Fruit fly (Drosophila melanogaster): Measurements from ENCODE around the gene CG2059.
A peak's percentile ranks its signal among the peaks of the same experiment; 100 is the strongest.

The CG2059 gene

DNA sequence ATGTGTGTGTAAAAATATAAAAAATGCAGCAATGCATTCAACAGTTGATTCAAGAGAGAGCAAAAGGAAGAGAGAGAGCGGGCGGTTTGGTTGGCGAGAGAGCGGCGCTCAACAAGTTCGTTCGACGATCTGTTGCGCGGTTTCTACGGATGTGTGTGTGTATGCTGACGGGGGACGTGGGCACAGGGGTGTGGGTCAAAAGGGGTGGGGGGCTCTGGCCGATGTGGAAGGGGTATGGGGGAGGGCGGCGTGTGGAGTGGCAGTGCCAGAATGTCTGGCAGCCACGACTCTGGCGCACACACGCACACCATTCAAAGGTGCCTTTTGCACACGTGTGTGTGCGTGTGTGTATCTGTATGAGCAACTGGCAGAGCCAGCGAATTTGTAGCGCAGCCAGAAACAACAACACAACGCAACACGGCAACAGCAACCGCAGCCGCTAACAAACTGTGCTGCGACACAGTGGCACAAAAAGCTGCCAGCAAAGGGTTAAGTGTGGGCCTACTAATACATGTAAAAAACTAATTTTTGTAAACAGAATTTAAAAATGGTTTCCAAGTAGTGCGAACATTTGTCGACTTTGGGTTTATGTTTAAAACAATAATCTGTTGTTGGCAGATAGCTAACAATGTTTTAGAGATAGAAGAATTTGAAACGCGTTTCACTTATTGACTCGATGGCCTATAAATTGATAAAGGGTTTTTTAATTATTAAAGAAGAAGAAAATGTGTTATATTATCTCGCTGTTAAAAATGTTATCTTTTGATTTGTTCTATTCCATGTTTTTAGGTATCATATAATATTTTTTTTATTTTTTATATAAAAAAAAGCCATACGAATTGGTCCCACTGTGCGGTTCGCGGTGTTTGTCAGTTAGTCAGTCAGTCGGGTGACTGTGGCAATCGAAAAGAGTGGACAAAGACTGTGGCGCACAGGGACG is 20.6 kb downstream of the CG2059 start:
- no peak for TF ChIP-seq CG17801 (GFP tag; optimal IDR thresholded peaks at IDR 0.05; ENCODE audit: partially characterized antibody)

DNA sequence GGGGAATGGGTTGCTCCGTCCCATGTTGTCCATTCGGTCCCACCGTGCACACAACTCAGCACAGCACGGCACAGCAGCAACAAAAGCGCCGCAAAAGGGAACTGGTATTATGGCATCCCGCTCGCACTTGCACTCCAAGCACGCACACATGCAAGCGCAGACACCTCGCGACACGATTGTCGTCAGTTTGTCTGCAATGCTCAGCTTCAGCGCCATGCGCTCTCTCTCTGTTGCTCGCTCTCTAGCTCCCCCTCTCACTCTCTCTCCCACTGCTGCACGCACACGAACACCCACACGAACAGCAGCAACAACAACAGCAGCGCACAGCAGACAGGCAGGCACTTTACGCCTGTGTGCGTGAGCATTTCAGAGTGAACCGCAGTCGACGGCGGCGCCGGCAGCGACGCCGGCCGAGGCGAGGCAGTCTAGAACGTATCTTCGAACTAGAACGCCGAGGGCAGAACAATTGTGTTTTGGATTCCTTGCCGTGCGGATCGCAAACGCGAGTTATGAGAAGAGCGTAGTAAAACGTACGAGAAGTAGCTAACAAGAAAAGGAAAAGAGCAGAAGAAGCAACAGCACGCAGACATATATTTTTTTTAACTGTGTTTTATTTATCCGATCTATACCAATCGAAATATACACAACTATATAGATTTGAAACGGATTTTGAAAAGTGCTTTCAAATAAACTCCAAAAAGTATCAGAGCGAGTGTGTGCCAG is 21.5 kb downstream of the CG2059 start, which contains the start of gene brk:
Gene brk (plus strand): TSS at position 462 of the 723 bp plus-strand sequence.
- TF ChIP-seq CG17801 (GFP tag; optimal IDR thresholded peaks at IDR 0.05; ENCODE audit: partially characterized antibody): peak; percentile 7

DNA sequence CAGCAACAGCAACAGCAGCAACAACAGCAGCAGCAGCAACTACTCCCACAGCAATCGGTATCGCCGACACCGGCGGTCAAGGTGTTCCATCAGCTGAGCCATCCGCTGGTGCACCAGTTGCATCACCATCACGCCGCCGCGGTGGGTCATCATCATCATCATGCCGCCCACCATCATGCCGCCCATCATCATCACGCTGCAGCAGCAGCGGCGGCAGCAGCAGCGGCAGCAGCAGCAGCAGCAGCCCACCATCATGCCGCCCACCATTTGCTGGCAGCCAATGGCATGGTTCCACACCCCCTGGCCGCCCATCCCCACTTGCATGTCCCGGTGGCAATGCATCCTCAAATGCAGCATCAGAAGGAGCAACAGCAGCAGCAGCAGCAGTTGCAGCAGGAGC is 22.6 kb downstream of the CG2059 start:
- TF ChIP-seq CG17801 (GFP tag; optimal IDR thresholded peaks at IDR 0.05; ENCODE audit: partially characterized antibody): no peak

DNA sequence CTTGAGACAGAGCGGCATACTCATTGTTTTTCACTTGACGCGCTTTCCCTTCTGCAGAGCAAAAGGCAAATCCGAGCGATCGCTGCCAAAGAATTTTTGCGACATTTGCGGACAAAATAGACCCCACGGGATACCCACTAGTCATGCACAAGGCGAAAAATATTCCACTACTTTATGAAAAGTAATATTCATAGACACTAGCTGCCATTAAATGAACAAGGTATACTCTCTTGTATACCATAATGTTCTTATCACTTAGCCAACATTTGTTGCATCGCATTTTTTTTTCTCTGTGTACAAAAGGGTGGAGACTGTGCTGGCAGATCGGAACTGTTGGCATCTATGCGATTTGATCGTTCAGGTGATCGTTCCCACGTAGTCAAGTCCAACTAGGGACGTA is 26.2 kb downstream of the CG2059 start:
- no peak for TF ChIP-seq CG17801 (GFP tag; optimal IDR thresholded peaks at IDR 0.05; ENCODE audit: partially characterized antibody)

DNA sequence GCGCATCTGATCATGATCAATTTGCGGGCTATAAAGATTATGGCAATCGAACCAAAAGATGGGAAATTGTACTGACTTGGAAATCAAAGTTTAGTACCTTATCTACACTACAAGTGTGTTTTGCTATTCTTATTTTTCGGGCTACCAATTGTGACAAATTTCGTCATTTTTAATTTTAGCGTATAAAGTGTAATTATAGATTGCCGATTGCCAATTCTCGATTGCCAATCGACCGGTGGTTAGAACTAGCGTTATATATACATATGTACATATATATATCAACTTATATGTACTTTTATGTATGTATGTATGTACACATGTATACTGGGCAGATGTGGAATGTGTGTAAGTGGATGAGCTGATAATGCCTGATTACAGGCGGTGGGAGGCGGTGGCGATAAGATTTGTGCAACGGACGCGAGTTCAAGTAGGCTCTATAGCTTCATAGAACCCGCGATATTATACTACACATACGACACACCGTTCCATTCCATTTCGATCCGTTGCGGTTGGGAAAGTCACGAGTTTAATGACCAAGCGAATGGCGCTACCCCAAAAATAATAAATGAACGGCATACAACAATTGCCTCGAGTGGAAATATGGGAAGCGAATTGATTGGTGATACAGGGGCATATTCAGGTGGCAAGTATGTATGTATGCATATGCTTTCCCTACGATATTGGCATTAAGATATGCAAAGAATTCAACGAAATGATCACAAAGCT is 29.9 kb downstream of the CG2059 start:
- TF ChIP-seq CG17801 (GFP tag; optimal IDR thresholded peaks at IDR 0.05; ENCODE audit: partially characterized antibody): no peak

DNA sequence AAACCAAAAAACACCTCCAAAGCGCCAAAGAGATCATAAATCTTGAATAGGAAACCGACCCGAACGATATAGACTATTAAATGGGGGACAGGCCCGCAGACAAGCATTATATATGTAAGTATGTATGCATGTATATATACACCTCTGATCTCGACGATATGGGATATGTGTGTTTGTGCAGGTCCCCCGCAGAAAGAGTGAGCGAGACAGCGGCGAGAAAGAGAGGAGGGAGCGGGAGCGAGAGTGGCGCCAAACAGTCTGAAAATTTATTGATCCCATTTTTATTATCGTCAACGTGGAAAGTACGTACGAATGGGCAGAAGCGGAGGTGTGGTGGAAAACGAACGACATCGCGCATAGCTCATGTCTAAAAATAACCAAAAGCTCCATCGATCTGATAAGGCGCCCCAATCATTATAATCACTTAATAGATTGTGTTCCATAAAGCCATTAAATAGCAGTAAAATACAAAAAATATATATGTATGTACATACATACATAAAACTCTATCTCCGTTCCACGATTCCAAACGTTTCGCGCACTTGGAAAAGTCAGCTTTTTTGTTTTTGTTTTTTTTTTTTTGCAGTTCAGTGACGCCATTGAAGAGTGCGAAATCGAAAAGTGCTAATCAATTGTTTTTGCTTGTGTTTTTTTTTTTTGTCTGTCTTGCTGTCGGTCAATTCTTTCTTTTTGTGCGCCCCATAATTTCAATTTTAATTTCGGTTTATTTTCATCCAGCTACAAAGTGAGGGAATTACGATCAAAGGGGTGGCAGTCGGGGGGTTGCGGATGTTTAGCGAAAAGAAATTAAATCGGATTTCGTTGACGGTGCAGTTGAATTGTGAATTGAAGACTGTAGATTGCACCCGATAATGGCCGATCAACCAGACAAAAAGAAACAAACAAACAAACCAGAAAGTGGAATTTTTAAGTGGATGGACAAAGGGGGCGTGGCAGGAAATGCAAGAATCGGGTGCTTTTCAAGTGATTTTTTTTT is 31.4 kb downstream of the CG2059 start:
- TF ChIP-seq CG17801 (GFP tag; optimal IDR thresholded peaks at IDR 0.05; ENCODE audit: partially characterized antibody): peak; percentile 83

DNA sequence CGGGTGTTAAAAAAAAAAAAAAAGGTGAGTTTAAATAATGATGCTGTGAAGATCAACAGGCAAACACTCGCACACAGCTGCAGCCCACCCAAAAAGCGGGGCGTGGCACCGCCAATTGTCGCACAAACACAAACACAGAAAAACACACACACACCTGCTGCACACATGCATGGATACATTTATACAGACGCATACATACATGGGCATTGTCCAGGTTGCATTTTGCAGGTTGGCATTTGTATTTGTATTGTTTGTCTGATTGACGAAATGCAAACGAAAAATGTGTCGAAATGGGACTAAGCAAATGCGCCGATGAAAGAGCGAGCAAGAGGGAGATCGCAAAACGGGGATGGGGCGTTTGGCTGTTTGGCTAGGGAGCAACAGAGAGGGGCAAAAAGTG is 32.3 kb downstream of the CG2059 start:
- no peak for TF ChIP-seq CG17801 (GFP tag; optimal IDR thresholded peaks at IDR 0.05; ENCODE audit: partially characterized antibody)

DNA sequence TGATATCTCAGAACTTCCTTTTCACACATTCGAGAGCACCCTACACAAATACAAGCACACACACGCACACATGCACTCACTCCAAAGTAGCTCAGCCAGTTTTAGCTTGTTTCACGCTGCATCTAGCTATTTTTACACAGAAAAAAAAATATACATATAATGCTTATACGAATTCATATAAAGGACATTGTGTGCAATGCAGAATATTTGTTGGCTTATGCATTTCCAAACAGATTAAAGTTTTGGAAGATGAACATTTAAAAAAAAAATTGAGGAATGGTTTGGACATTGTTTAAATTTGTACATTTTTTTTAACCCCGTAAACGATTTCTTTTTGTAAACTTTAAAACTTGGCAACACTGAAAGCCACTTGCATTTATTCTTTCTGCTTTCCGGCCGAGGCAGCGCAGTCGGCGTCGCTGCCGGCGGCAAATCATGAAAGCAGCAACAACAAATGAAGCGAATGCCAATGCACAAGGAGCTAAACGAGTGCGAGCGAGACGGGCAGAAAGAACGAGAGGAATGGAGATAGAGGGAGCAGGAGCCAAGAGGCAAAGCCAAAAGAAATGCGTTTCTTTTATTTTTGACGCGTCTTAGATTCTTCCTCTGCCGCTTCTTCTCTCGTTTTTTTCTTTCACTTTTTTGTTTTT is 33.0 kb downstream of the CG2059 start:
- peak; percentile 55 for TF ChIP-seq CG17801 (GFP tag; optimal IDR thresholded peaks at IDR 0.05; ENCODE audit: partially characterized antibody)

DNA sequence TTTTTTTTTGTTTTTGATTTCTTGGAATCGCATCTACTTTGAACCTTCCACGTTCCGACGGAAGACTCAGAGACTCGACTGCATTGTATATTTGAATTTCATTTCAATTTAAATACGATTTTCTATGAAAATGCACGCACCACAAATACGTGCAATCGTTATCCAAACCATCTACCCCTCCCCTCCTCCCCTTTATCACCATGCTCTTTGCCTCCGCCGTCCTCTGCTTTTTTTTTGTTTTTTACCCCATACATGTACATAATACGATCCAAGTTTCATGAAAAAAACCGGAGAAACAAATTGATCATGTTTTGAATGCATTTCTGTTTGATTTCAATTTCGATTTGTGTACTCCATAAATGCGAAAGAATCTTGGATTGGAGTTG is 33.5 kb downstream of the CG2059 start:
- TF ChIP-seq CG17801 (GFP tag; optimal IDR thresholded peaks at IDR 0.05; ENCODE audit: partially characterized antibody): no peak

DNA sequence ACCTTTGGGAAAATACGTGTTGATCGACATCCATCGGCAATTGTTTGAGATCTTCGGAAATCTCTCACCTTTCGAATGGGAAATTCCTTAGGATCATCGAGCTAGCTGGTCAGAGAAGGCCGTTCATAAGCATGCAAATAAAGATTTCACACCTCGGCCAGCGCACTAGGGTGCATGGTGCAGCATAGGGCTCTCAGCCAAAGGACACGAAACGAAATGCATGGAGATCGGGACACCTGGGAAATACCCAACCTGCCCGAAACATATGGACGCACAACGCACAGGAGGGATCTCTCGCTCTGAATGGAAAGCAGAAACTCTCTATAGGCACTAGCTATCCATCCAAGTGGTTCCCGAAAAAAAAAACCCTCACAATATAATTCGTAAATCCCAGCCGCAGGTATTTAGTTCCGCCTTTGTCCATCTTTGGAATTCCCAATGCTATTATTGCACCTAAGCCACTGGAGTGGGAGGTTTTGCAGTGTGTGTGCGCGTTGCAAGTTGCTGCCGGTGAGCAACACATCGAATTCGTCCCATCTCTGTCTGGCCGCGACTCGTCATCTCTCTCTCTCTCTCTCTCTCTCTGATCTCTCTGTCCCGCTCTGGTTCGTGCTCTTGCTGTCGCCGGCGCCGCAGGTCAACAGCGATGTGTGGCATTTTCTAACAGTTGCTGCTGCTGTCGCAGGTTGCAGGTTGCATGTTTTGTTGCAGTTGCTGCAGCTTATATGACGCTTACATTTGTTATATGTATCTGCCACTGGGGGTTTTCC is 34.5 kb downstream of the CG2059 start:
- no peak for TF ChIP-seq CG17801 (GFP tag; optimal IDR thresholded peaks at IDR 0.05; ENCODE audit: partially characterized antibody)

DNA sequence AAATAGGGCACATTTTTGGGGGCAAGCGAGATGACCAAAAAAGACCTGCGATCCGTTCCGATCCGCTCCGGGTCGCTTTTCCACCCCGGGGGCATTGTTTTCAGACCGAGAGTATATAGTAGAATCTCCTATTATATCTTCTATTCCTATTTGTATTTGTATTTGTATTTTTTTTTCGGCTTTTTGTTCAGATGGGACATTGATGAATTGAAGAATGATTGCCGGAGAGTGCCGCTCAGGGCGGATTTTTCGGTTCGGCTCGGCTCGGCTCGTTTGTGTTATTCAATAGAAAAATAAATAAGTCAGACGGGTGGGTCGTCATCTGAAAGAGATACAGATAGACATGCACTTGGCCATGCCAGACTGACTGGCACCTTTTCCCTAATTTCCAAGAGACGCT is 35.7 kb downstream of the CG2059 start:
- no peak for TF ChIP-seq CG17801 (GFP tag; optimal IDR thresholded peaks at IDR 0.05; ENCODE audit: partially characterized antibody)

DNA sequence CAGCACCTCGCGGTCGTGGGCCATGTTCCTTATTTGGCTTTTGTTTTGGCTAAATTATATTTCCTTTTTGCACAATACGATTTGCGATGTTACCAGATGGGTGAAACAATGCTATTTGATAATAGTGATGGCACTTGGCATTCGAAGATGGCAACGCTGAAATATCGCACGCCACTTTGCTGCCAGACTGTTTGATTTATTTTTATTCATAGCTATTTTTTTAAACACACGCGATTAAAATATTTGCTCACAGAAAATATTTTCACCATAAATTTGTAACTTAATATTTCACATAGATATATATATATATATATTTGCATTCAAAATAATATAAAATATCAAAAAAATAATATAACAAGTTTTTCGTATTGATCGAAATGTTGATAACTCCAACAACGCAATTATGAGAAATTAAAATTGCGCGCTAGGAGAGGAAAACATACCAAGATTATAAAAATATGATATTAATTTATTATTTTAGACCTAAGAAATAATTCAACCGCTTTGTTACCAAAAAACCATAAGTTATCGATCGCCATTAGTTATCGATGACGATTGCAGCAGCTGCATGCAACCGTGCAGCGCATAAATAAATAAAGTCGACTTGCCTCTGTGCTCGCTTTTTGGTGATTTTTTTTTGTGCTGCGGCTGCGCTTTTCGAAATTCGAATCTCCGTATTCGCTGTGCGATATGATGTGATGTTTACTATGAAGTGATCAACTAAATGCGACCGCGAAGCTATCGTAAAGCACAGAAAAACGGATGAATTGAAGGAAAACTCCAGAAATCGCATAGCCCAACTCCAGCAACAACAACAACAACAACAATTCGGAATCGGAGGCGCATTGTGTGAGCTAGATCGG is 37.7 kb downstream of the CG2059 start, which contains the start of the genes Atg5 and Dok:
Gene Atg5 (minus strand): TSS at position 122 of the 863 bp plus-strand sequence.
Gene Dok (plus strand): TSS at position 566 of the 863 bp plus-strand sequence.
- TF ChIP-seq CG17801 (GFP tag; optimal IDR thresholded peaks at IDR 0.05; ENCODE audit: partially characterized antibody): no peak

All from ovary, adult (tissue).